Fruit fly (Drosophila melanogaster) whole organism, pupa: ENCODE data around the gene Polr2J.

Experiments used
- CG10348 ChIP-seq: fragments of 200-800 bp; sonication (Bioruptor generic); IDR thresholded peaks from 2 replicates; pipeline ENCODE4 v1.3.6; 2022; ENCODE audit warnings: missing biosample characterization, missing genetic modification characterization
- CG12605 ChIP-seq: fragments of 200-800 bp; sonication (Bioruptor generic); IDR thresholded peaks from 2 replicates; pipeline ENCODE4 v1.3.6; 2022; ENCODE audit warnings: missing biosample characterization, missing genetic modification characterization
- CG13204 ChIP-seq: fragments of 200-800 bp; sonication (Bioruptor generic); optimal IDR thresholded peaks from 2 replicates; lab custom pipeline; 2018; ENCODE audit warnings: missing biosample characterization, mild to moderate bottlenecking, missing genetic modification characterization, moderate library complexity
- CG14655 ChIP-seq: fragments of 200-800 bp; sonication (Bioruptor generic); optimal IDR thresholded peaks from 3 replicates; lab custom pipeline; 2017; ENCODE audit warnings: mild to moderate bottlenecking, missing biosample characterization, missing genetic modification reagents, missing genetic modification characterization
- CG15710 ChIP-seq: fragments of 200-800 bp; sonication (Bioruptor generic); optimal IDR thresholded peaks from 2 replicates; lab custom pipeline; 2018; ENCODE audit warnings: missing biosample characterization, mild to moderate bottlenecking, missing genetic modification characterization, moderate library complexity
- CG17806 ChIP-seq: fragments of 200-800 bp; sonication (Bioruptor generic); optimal IDR thresholded peaks from 2 replicates; lab custom pipeline; 2018; ENCODE audit warnings: missing biosample characterization, mild to moderate bottlenecking, missing genetic modification characterization, moderate library complexity
- CG32121 ChIP-seq: fragments of 200-800 bp; sonication (Bioruptor generic); IDR thresholded peaks from 2 replicates; pipeline ENCODE4 v1.3.6; 2022; ENCODE audit warnings: missing biosample characterization, missing genetic modification characterization
- CG34367 ChIP-seq: fragments of 200-800 bp; sonication (Bioruptor generic); optimal IDR thresholded peaks from 2 replicates; lab custom pipeline; 2018; ENCODE audit warnings: missing biosample characterization, mild to moderate bottlenecking, missing genetic modification characterization
- CG4496 ChIP-seq: fragments of 200-800 bp; sonication (Bioruptor generic); IDR thresholded peaks from 3 replicates; pipeline ENCODE4 v1.3.6; 2022; ENCODE audit warnings: missing biosample characterization, missing genetic modification characterization
- CG8159 ChIP-seq: fragments of 200-800 bp; sonication (Bioruptor generic); optimal IDR thresholded peaks from 3 replicates; lab custom pipeline; 2018; ENCODE audit warnings: missing biosample characterization, mild to moderate bottlenecking, missing genetic modification characterization, moderate library complexity
- CG8301 ChIP-seq: fragments of 200-800 bp; sonication (Bioruptor generic); optimal IDR thresholded peaks from 2 replicates; lab custom pipeline; 2018; ENCODE audit warnings: missing biosample characterization, mild to moderate bottlenecking, missing genetic modification characterization
- CG9948 ChIP-seq: fragments of 200-800 bp; sonication (Bioruptor generic); optimal IDR thresholded peaks from 2 replicates; lab custom pipeline; 2018; ENCODE audit warnings: missing biosample characterization, mild to moderate bottlenecking, missing genetic modification characterization, moderate library complexity
- D1 ChIP-seq: fragments of 200-800 bp; sonication (Bioruptor generic); optimal IDR thresholded peaks from 2 replicates; lab custom pipeline; 2018; ENCODE audit warnings: missing biosample characterization, mild to moderate bottlenecking, missing genetic modification characterization, moderate library complexity
- EcR ChIP-seq: fragments of 200-800 bp; sonication (Bioruptor generic); optimal IDR thresholded peaks from 3 replicates; lab custom pipeline; 2019; ENCODE audit warnings: missing biosample characterization, missing genetic modification characterization, mild to moderate bottlenecking, moderate library complexity, missing genetic modification reagents
- Ets98B ChIP-seq: fragments of 200-800 bp; sonication (Bioruptor generic); IDR thresholded peaks from 2 replicates; pipeline ENCODE4 v1.3.6; 2022; ENCODE audit warnings: missing biosample characterization, missing genetic modification characterization
- Pif1A ChIP-seq: fragments of 200-800 bp; sonication (Bioruptor generic); optimal IDR thresholded peaks from 3 replicates; lab custom pipeline; 2016; ENCODE audit warnings: missing biosample characterization, missing genetic modification characterization
- Pif1B ChIP-seq: fragments of 200-800 bp; sonication (Bioruptor generic); optimal IDR thresholded peaks from 3 replicates; lab custom pipeline; 2016; ENCODE audit warnings: missing biosample characterization, missing genetic modification characterization
- Snoo ChIP-seq: fragments of 200-800 bp; sonication (Bioruptor generic); optimal IDR thresholded peaks from 3 replicates; lab custom pipeline; 2017; ENCODE audit warnings: missing biosample characterization, mild to moderate bottlenecking, missing genetic modification characterization, inconsistent platforms
- fd96Ca ChIP-seq: fragments of 200-800 bp; sonication (Bioruptor generic); IDR thresholded peaks from 3 replicates; pipeline ENCODE4 v1.3.6; 2022; ENCODE audit warnings: missing biosample characterization, missing genetic modification characterization
- gl ChIP-seq: fragments of 200-800 bp; sonication (Bioruptor generic); optimal IDR thresholded peaks from 2 replicates; lab custom pipeline; 2018; ENCODE audit warnings: missing biosample characterization, mild to moderate bottlenecking, missing genetic modification characterization
- rn ChIP-seq: fragments of 200-800 bp; sonication (Bioruptor generic); IDR thresholded peaks from 2 replicates; pipeline ENCODE4 v1.3.6; 2022; ENCODE audit warnings: missing biosample characterization, missing genetic modification characterization

Gene Polr2J

dm6 chr2L:17425005-17425404, 14.8 kb upstream of the Polr2J start:
- TF ChIP-seq CG14655, result no peak
- TF ChIP-seq EcR (GFP tag; lab: Kevin White, UChicago), result no peak
- no peak for TF ChIP-seq fd96Ca
- no peak for TF ChIP-seq CG15710 (tag; lab: Kevin White, UChicago)
- no peak for TF ChIP-seq CG17806
- no peak for TF ChIP-seq CG4496
- no peak for TF ChIP-seq CG32121 (GFP tag; lab: Robert Waterston, UW)
- no peak for TF ChIP-seq CG9948 (tag; lab: Kevin White, UChicago)

- TF ChIP-seq CG15710 (tag; lab: Kevin White, UChicago) (peak; percentile 15), fd96Ca (no peak), CG8159 (peak; percentile 37), CG8301 (no peak), CG9948 (tag; lab: Kevin White, UChicago) (peak; percentile 9), CG13204 (GFP tag; lab: Kevin White, UChicago) (no peak), CG4496 (no peak), gl (tag; lab: Kevin White, UChicago) (no peak), rn (GFP tag; lab: Robert Waterston, UW) (no peak), CG32121 (GFP tag; lab: Robert Waterston, UW) (no peak), Ets98B (no peak)
Observed at dm6 chr2L:17422089-17422488, 11.9 kb upstream of the Polr2J start.

dm6 chr2L:17421366-17421765, 11.2 kb upstream of the Polr2J start:
- TF ChIP-seq CG14655 (peak; percentile 74), CG8301 (no peak), D1 (tag; lab: Kevin White, UChicago) (peak; percentile 20), CG17806 (peak; percentile 62), Pif1B (GFP tag; lab: Kevin White, UChicago) (no peak), CG15710 (tag; lab: Kevin White, UChicago) (peak; percentile 70), CG34367 (tag; lab: Kevin White, UChicago) (peak; percentile 6), CG9948 (tag; lab: Kevin White, UChicago) (peak; percentile 73), CG8159 (peak; percentile 79)

- TF ChIP-seq CG14655 (no peak), CG4496 (no peak), CG8159 (no peak), CG15710 (tag; lab: Kevin White, UChicago) (no peak), Pif1A (GFP tag; lab: Kevin White, UChicago) (no peak)
Observed at dm6 chr2L:17420419-17420818, 10.2 kb upstream of the Polr2J start.

- TF ChIP-seq Pif1B (GFP tag; lab: Kevin White, UChicago), result no peak
- no peak for TF ChIP-seq EcR (GFP tag; lab: Kevin White, UChicago)
- TF ChIP-seq rn (GFP tag; lab: Robert Waterston, UW), result no peak
- TF ChIP-seq Ets98B, result no peak
- TF ChIP-seq fd96Ca, result no peak
- no peak for TF ChIP-seq CG8301
- TF ChIP-seq CG14655, result no peak
- TF ChIP-seq CG12605 (GFP tag; lab: Robert Waterston, UW), result no peak
- no peak for TF ChIP-seq CG32121 (GFP tag; lab: Robert Waterston, UW)
- no peak for TF ChIP-seq CG8159
- TF ChIP-seq D1 (tag; lab: Kevin White, UChicago), result no peak
- TF ChIP-seq CG4496, result no peak
Observed at dm6 chr2L:17412533-17412932, 2.3 kb upstream of the Polr2J start, which contains the start of gene Rsph9. TSS of gene Rsph9 (minus strand) at chr2L:17412633.

dm6 chr2L:17402493-17402892, 7.7 kb downstream of the Polr2J start:
- TF ChIP-seq EcR (GFP tag; lab: Kevin White, UChicago), result no peak
- TF ChIP-seq CG9948 (tag; lab: Kevin White, UChicago), result no peak
- no peak for TF ChIP-seq CG32121 (GFP tag; lab: Robert Waterston, UW)
- no peak for TF ChIP-seq CG34367 (tag; lab: Kevin White, UChicago)
- no peak for TF ChIP-seq fd96Ca
- no peak for TF ChIP-seq Ets98B
- no peak for TF ChIP-seq CG14655
- no peak for TF ChIP-seq CG12605 (GFP tag; lab: Robert Waterston, UW)
- TF ChIP-seq CG8159, result no peak
- no peak for TF ChIP-seq gl (tag; lab: Kevin White, UChicago)
- no peak for TF ChIP-seq CG8301
- TF ChIP-seq rn (GFP tag; lab: Robert Waterston, UW), result no peak
- TF ChIP-seq Snoo (tag; lab: Kevin White, UChicago), result no peak
- no peak for TF ChIP-seq CG10348 (GFP tag; lab: Robert Waterston, UW)
- TF ChIP-seq D1 (tag; lab: Kevin White, UChicago), result no peak
- TF ChIP-seq Pif1B (GFP tag; lab: Kevin White, UChicago), result no peak

dm6 chr2L:17397372-17397771, 12.8 kb downstream of the Polr2J start:
- TF ChIP-seq CG4496 (no peak), CG10348 (GFP tag; lab: Robert Waterston, UW) (no peak), CG13204 (GFP tag; lab: Kevin White, UChicago) (no peak), CG8159 (no peak), EcR (GFP tag; lab: Kevin White, UChicago) (no peak), CG34367 (tag; lab: Kevin White, UChicago) (no peak), CG12605 (GFP tag; lab: Robert Waterston, UW) (no peak), CG9948 (tag; lab: Kevin White, UChicago) (peak; percentile 0), CG14655 (peak; percentile 28), Ets98B (no peak), Pif1B (GFP tag; lab: Kevin White, UChicago) (no peak), CG17806 (no peak), rn (GFP tag; lab: Robert Waterston, UW) (no peak), CG8301 (peak; percentile 7), D1 (tag; lab: Kevin White, UChicago) (no peak), Snoo (tag; lab: Kevin White, UChicago) (no peak), CG15710 (tag; lab: Kevin White, UChicago) (no peak), Pif1A (GFP tag; lab: Kevin White, UChicago) (peak; percentile 32), gl (tag; lab: Kevin White, UChicago) (no peak), CG32121 (GFP tag; lab: Robert Waterston, UW) (no peak), fd96Ca (no peak)
